Fruit fly (Drosophila melanogaster): ENCODE measurements around the gene CG32262.

The CG32262 gene

dm6 chr3L:3802677-3803076 is 7.3 kb downstream of the CG32262 start (continued):
- TF ChIP-seq sens (GFP tag): peak; percentile 82
- peak; percentile 73 for TF ChIP-seq bcd (GFP tag; optimal IDR thresholded peaks at IDR 0.05)
- peak; percentile 84 for TF ChIP-seq Ada2b (GFP tag; IDR thresholded peaks at IDR 0.05)
- TF ChIP-seq CG12744 (GFP tag; optimal IDR thresholded peaks at IDR 0.05): peak; percentile 55
- peak; percentile 20 for TF ChIP-seq Vsx1 (GFP tag; optimal IDR thresholded peaks at IDR 0.05)
- TF ChIP-seq jigr1 (GFP tag; IDR thresholded peaks at IDR 0.05): no peak
- no peak for TF ChIP-seq psq (GFP tag; optimal IDR thresholded peaks at IDR 0.05)
- TF ChIP-seq CG14667 (GFP tag; IDR thresholded peaks at IDR 0.05): peak; percentile 61
- no peak for TF ChIP-seq CG33557 (GFP tag; optimal IDR thresholded peaks at IDR 0.05)
- peak; percentile 77 for TF ChIP-seq CG18619 (GFP tag; optimal IDR thresholded peaks at IDR 0.05)
- TF ChIP-seq CG6272 (GFP tag; IDR thresholded peaks at IDR 0.05): peak; percentile 59
- TF ChIP-seq Pdp1 (GFP tag; optimal IDR thresholded peaks at IDR 0.05): peak; percentile 69 to 77
- TF ChIP-seq br (optimal IDR thresholded peaks at IDR 0.05): no peak
- TF ChIP-seq CG34422 (GFP tag; IDR thresholded peaks at IDR 0.05): peak; percentile 57; the same call in 2 of the 3 replicates
- peak; percentile 22 for TF ChIP-seq wek (GFP tag; optimal IDR thresholded peaks at IDR 0.05)
- TF ChIP-seq Ssrp (tag; optimal IDR thresholded peaks at IDR 0.05): peak; percentile 56
- peak; percentile 94 for TF ChIP-seq Ets65A (GFP tag)
- TF ChIP-seq CG3163 (GFP tag; optimal IDR thresholded peaks at IDR 0.05): peak; percentile 56
- TF ChIP-seq repo (GFP tag; optimal IDR thresholded peaks at IDR 0.05): peak; percentile 32
- peak; percentile 9 for TF ChIP-seq cato (GFP tag; optimal IDR thresholded peaks at IDR 0.05; ENCODE audit: borderline replicate concordance)
- TF ChIP-seq CG7372 (GFP tag; IDR thresholded peaks at IDR 0.05): peak; percentile 47; the same call in 1 of the 2 replicates
- peak; percentile 69 to 79 for TF ChIP-seq Hr51 (GFP tag; optimal IDR thresholded peaks at IDR 0.05)
- 0 out of 3 replicates have a peak, but pooled peaks have one; percentile 59 for TF ChIP-seq C15 (GFP tag; IDR thresholded peaks at IDR 0.05)
- TF ChIP-seq zfh2 (GFP tag; optimal IDR thresholded peaks at IDR 0.05): peak; percentile 65
- TF ChIP-seq Meics (GFP tag; optimal IDR thresholded peaks at IDR 0.05): peak; percentile 78
- peak; percentile 87 for TF ChIP-seq CG32532 (GFP tag; IDR thresholded peaks at IDR 0.05)
- TF ChIP-seq cas (GFP tag; IDR thresholded peaks at IDR 0.05): peak; percentile 58; the same call in 1 of the 2 replicates
- no peak for TF ChIP-seq fru (optimal IDR thresholded peaks at IDR 0.05)
- TF ChIP-seq gem (tag; optimal IDR thresholded peaks at IDR 0.05): peak; percentile 76
- peak; percentile 68; the same call in 1 of the 2 replicates for TF ChIP-seq CG32767 (GFP tag; IDR thresholded peaks at IDR 0.05)
- 0 out of 2 replicates have a peak, but pooled peaks have one; percentile 41 for TF ChIP-seq ap (GFP tag; IDR thresholded peaks at IDR 0.05)
- TF ChIP-seq CG7786 (GFP tag; optimal IDR thresholded peaks at IDR 0.05): peak; percentile 83
- TF ChIP-seq Xrp1 (GFP tag; IDR thresholded peaks at IDR 0.05): peak; percentile 80
- TF ChIP-seq CG2202 (tag; optimal IDR thresholded peaks at IDR 0.05): no peak
- TF ChIP-seq chinmo (GFP tag; IDR thresholded peaks at IDR 0.05; ENCODE audit: partially characterized antibody): no peak
- peak; percentile 40 for TF ChIP-seq phol (tag; optimal IDR thresholded peaks at IDR 0.05)
- TF ChIP-seq lab (GFP tag; optimal IDR thresholded peaks at IDR 0.05): peak; percentile 87
- TF ChIP-seq btn (GFP tag; optimal IDR thresholded peaks at IDR 0.05): no peak
- TF ChIP-seq Dref (GFP tag; IDR thresholded peaks at IDR 0.05): 0 out of 2 replicates have a peak, but pooled peaks have one; percentile 25
- no peak for TF ChIP-seq CG42726 (GFP tag; IDR thresholded peaks at IDR 0.05; ENCODE audit: partially characterized antibody)
- TF ChIP-seq CG6254 (GFP tag; optimal IDR thresholded peaks at IDR 0.05): no peak
- no peak for TF ChIP-seq Sry-β (GFP tag; optimal IDR thresholded peaks at IDR 0.05)
- peak; percentile 11 for TF ChIP-seq CG5180 (GFP tag; optimal IDR thresholded peaks at IDR 0.05)
- peak; percentile 30 for TF ChIP-seq Ravus (GFP tag; IDR thresholded peaks at IDR 0.05)
- TF ChIP-seq Six4 (GFP tag; optimal IDR thresholded peaks at IDR 0.05): peak; percentile 34
- peak; percentile 80 for TF ChIP-seq ase (GFP tag; IDR thresholded peaks at IDR 0.05)
- TF ChIP-seq org-1 (GFP tag; optimal IDR thresholded peaks at IDR 0.05): peak; percentile 60
- TF ChIP-seq hth (optimal IDR thresholded peaks at IDR 0.05): no peak
- TF ChIP-seq bbx (GFP tag; IDR thresholded peaks at IDR 0.05; ENCODE audit: partially characterized antibody): no peak
- TF ChIP-seq gro (GFP tag; optimal IDR thresholded peaks at IDR 0.05): peak; percentile 19
- no peak for TF ChIP-seq CG3726 (GFP tag; IDR thresholded peaks at IDR 0.05)
- TF ChIP-seq CG7963 (GFP tag; IDR thresholded peaks at IDR 0.05; ENCODE audit: partially characterized antibody): no peak
